Worm (Caenorhabditis elegans) whole organism, L3 larva: Measurements from ENCODE around the gene K02G10.15.
A peak's percentile ranks its signal among the peaks of the same experiment; 100 is the strongest.

Experiments
- R02D3.7 ChIP-seq: fragments of 150-350 bp; optimal IDR thresholded peaks from 2 replicates; lab custom pipeline; 2014; ENCODE audit warnings: missing biosample characterization, missing genetic modification characterization
- ZK546.5 ChIP-seq: sonication (generic microtip); optimal IDR thresholded peaks from 2 replicates; lab custom pipeline; 2017; ENCODE audit warnings: missing biosample characterization, missing genetic modification characterization
- aly-2 ChIP-seq: fragments of 150-350 bp; optimal IDR thresholded peaks from 2 replicates; lab custom pipeline; 2014; ENCODE audit warnings: missing biosample characterization, missing genetic modification characterization
- egl-5 ChIP-seq: fragments of 150-350 bp; optimal IDR thresholded peaks from 2 replicates; lab custom pipeline; 2017; ENCODE audit warnings: missing biosample characterization, missing genetic modification reagents, missing genetic modification characterization, inconsistent platforms
- elt-2 ChIP-seq: sonication (generic microtip); optimal IDR thresholded peaks from 2 replicates; lab custom pipeline; 2016; ENCODE audit warnings: missing genetic modification reagents, mild to moderate bottlenecking, missing genetic modification characterization, missing compliant biosample characterization
- fkh-2 ChIP-seq: fragments of 150-350 bp; optimal IDR thresholded peaks from 2 replicates; lab custom pipeline; 2014; ENCODE audit warnings: missing biosample characterization, missing genetic modification reagents, missing genetic modification characterization
- hmg-11 ChIP-seq: sonication (generic microtip); optimal IDR thresholded peaks from 2 replicates; lab custom pipeline; 2016; ENCODE audit warnings: missing genetic modification characterization, missing compliant biosample characterization
- lin-15B ChIP-seq: fragments of 150-350 bp; optimal IDR thresholded peaks from 2 replicates; lab custom pipeline; 2014; ENCODE audit warnings: missing biosample characterization, missing genetic modification characterization
- lin-39 ChIP-seq: fragments of 150-350 bp; optimal IDR thresholded peaks from 2 replicates; lab custom pipeline; 2018; ENCODE audit warnings: missing biosample characterization, missing genetic modification reagents, missing genetic modification characterization
- lsy-12 ChIP-seq: sonication (generic microtip); optimal IDR thresholded peaks from 2 replicates; lab custom pipeline; 2016; ENCODE audit warnings: mild to moderate bottlenecking, missing genetic modification characterization, missing compliant biosample characterization
- nfya-1 ChIP-seq: sonication (generic microtip); optimal IDR thresholded peaks from 2 replicates; lab custom pipeline; 2017; ENCODE audit warnings: missing genetic modification characterization, mild to moderate bottlenecking, missing compliant biosample characterization, antibody characterized with exemption, moderate library complexity; ENCODE audit not compliant: insufficient read depth
- nhr-23 ChIP-seq: fragments of 150-350 bp; optimal IDR thresholded peaks from 2 replicates; lab custom pipeline; 2014; ENCODE audit warnings: missing biosample characterization, missing genetic modification reagents, missing genetic modification characterization
- nhr-25 ChIP-seq: sonication (generic microtip); optimal IDR thresholded peaks from 2 replicates; lab custom pipeline; 2017; ENCODE audit warnings: missing biosample characterization, missing genetic modification characterization
- nhr-43 ChIP-seq: sonication (generic microtip); optimal IDR thresholded peaks from 2 replicates; lab custom pipeline; 2016; ENCODE audit warnings: mild to moderate bottlenecking, missing genetic modification characterization, missing compliant biosample characterization; ENCODE audit not compliant: poor library complexity, severe bottlenecking
- pha-4 ChIP-seq: fragments of 150-350 bp; optimal IDR thresholded peaks from 2 replicates; lab custom pipeline; 2014; ENCODE audit warnings: missing biosample characterization, missing genetic modification reagents, missing genetic modification characterization
- pqm-1 ChIP-seq: fragments of 150-350 bp; optimal IDR thresholded peaks from 2 replicates; lab custom pipeline; 2017; ENCODE audit warnings: missing biosample characterization, missing genetic modification characterization, inconsistent platforms
- skn-1 ChIP-seq: fragments of 150-350 bp; optimal IDR thresholded peaks from 2 replicates; lab custom pipeline; 2014; ENCODE audit warnings: missing biosample characterization, missing genetic modification characterization
- tbx-2 ChIP-seq: sonication (generic microtip); optimal IDR thresholded peaks from 2 replicates; lab custom pipeline; 2016; ENCODE audit warnings: mild to moderate bottlenecking, missing genetic modification characterization, missing compliant biosample characterization
- unc-62 ChIP-seq: fragments of 150-350 bp; sonication (generic microtip); optimal IDR thresholded peaks from 4 replicates; lab custom pipeline; 2014; ENCODE audit warnings: missing biosample characterization, missing genetic modification reagents, missing genetic modification characterization

Gene K02G10.15

DNA sequence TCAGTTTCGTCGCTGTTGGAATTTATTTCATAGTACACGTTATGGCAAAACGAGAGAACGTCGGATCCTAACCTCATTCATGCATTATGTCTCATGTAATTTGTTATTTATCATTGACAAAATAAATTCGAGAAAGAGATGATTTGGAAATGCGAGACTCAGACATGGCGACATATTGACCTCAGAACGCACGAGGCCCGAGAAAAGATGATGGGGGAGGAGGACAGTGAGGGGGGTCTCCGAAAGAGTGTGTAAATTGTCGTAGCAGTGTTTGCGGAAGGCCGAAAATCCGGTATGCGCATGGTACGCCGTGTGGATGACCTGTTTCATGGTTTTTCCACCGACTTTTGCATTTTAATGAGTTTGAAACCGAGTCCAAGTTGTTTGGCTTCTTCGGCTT is 46.9 kb downstream of the K02G10.15 start:
- TF ChIP-seq nhr-23 (tag; lab: Kevin White, UChicago) (peak; percentile 80), fkh-2 (tag; lab: Kevin White, UChicago) (no peak), unc-62 (GFP tag; lab: Kevin White, UChicago) (no peak), nhr-43 (tag; lab: Kevin White, UChicago) (no peak), skn-1 (tag; lab: Kevin White, UChicago) (no peak), nfya-1 (tag; lab: Kevin White, UChicago) (peak; percentile 52), nhr-25 (tag; lab: Kevin White, UChicago) (peak; percentile 61), hmg-11 (peak; percentile 55), pha-4 (tag; lab: Kevin White, UChicago) (peak; percentile 56), egl-5 (tag; lab: Kevin White, UChicago) (peak; percentile 38), ZK546.5 (tag; lab: Kevin White, UChicago) (no peak), tbx-2 (tag; lab: Kevin White, UChicago) (peak; percentile 11), lin-15B (no peak)
- TF ChIP-seq, all 47 proteins: peak for 7

DNA sequence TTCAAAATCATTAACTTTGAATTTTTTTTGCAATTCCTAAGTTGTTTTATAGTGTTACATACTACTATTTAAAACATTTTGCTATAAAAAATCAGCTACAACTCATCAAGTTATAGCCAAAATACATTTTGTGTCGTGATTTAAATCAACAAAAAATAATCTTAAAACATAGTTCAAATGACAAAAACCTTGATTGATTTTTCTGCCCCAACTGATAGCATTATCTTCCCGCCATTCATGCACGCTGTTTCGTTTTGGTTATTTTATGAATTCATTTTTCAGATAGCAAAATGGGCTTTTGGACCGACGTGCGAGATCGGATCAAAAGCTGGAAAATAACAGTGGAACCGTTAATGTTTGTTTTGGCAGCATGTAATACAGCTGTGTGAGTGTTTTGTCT is 50.4 kb downstream of the K02G10.15 start, which contains the start of gene slcr-46.1:
TSS of gene slcr-46.1 (plus strand) at position 274 of the 400 bp plus-strand sequence.
- TF ChIP-seq lin-39 (tag; lab: Kevin White, UChicago) (no peak), aly-2 (no peak), pqm-1 (tag; lab: Kevin White, UChicago) (peak; percentile 38), lsy-12 (tag; lab: Kevin White, UChicago) (no peak), elt-2 (tag; lab: Kevin White, UChicago) (peak; percentile 56), R02D3.7 (no peak), skn-1 (tag; lab: Kevin White, UChicago) (no peak)
- TF ChIP-seq, all 47 proteins: peak for 2
